Fruit fly (Drosophila melanogaster): ENCODE results near the gene Nepl17.

DNA sequence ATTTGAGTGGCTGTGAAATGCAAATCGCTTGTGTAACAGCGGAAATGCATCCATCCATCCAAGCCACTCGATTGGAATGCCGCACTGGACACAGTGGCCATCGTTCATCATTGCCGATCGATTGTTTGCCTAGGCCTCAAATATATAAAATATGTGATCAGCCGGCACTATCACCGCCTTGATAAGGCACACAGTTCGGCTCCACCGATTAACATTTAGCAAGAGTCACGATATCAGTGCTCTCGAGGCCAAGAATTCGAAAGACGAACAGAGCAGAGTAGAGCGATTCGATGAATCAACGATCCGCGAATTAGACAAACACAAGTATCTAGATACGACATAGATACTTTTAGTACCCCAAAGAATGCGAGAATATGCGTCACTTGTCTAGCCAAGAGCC is 30.3 kb upstream of the Nepl17 start:
- TF ChIP-seq psq (optimal IDR thresholded peaks at IDR 0.05), result no peak
- TF ChIP-seq CG8478 (optimal IDR thresholded peaks at IDR 0.05), result no peak
